Worm (Caenorhabditis elegans) whole organism, L2 larva: ENCODE data around the gene brc-2.

ENCODE experiments used
- ceh-82 ChIP-seq: fragments of 150-350 bp; optimal IDR thresholded peaks from 2 replicates; lab custom pipeline; 2014; ENCODE audit warnings: missing biosample characterization, missing genetic modification characterization
- egl-27 ChIP-seq: sonication (generic microtip); optimal IDR thresholded peaks from 3 replicates; lab custom pipeline; 2017; ENCODE audit warnings: missing biosample characterization, missing genetic modification reagents, missing genetic modification characterization
- lin-11 ChIP-seq: fragments of 150-350 bp; sonication (generic microtip); optimal IDR thresholded peaks from 2 replicates; lab custom pipeline; 2014; ENCODE audit warnings: missing biosample characterization, missing genetic modification characterization, inconsistent platforms, mixed read lengths
- nhr-237 ChIP-seq: fragments of 150-350 bp; optimal IDR thresholded peaks from 2 replicates; lab custom pipeline; 2014; ENCODE audit warnings: missing biosample characterization, missing genetic modification characterization
- snpc-4 ChIP-seq: fragments of 150-350 bp; optimal IDR thresholded peaks from 2 replicates; lab custom pipeline; 2014; ENCODE audit warnings: missing biosample characterization, missing genetic modification characterization

ce11 chrIII:6900609-6901008 is 2.3 kb downstream of the brc-2 start:
- TF ChIP-seq nhr-237 (no peak), ceh-82 (tag; lab: Kevin White, UChicago) (no peak), snpc-4 (tag; lab: Kevin White, UChicago) (no peak), egl-27 (tag; lab: Kevin White, UChicago) (no peak), lin-11 (tag; lab: Kevin White, UChicago) (no peak)
